Worm (Caenorhabditis elegans): ENCODE data around the gene sinh-1.

DNA sequence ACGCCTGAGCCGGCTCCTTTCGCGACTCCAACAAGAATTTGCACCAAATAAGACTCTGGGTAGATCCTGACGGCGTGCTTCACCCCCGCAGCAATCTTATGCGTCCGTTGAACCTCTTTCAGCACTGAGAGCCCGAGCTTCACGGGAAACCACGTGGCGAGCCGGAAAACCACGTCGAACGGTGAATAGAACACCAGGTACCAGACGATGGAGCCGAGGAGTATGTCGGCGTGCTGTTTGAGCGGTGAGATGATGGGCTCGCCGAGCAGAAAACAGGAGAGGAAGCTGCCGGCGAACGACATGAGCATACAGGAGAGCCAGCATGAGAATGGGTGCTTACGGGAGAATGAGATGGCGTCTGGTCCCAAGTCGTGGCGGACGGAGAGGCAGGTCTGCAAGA, 50.5 kb downstream of the sinh-1 start:
- TF ChIP-seq nhr-25 (tag; optimal IDR thresholded peaks at IDR 0.05) (no peak), ztf-4 (tag; optimal IDR thresholded peaks at IDR 0.05) (no peak), blmp-1 (tag; optimal IDR thresholded peaks at IDR 0.05; ENCODE audit: insufficient read depth) (no peak)
